Fruit fly (Drosophila melanogaster): Measurements from ENCODE around the gene snRNP-U1-C.

dm6 chr3R:18949896-18950295 lies 33.6 kb downstream of the snRNP-U1-C start, which contains the start of gene CG43732:
- TF ChIP-seq toe (GFP tag; optimal IDR thresholded peaks at IDR 0.05) (no peak), Clk (GFP tag; optimal IDR thresholded peaks at IDR 0.05) (no peak), CG5204 (GFP tag; optimal IDR thresholded peaks at IDR 0.05) (no peak), kay (GFP tag; ENCODE audit: borderline replicate concordance) (no peak), cic (GFP tag; optimal IDR thresholded peaks at IDR 0.05) (no peak), CG12768 (GFP tag; optimal IDR thresholded peaks at IDR 0.05) (no peak), CG1620 (GFP tag; optimal IDR thresholded peaks at IDR 0.05) (no peak), bab1 (GFP tag; optimal IDR thresholded peaks at IDR 0.05) (no peak), Mnt (GFP tag; optimal IDR thresholded peaks at IDR 0.05) (no peak), CG7045 (GFP tag; optimal IDR thresholded peaks at IDR 0.05) (no peak)
